Worm (Caenorhabditis elegans) whole organism, mixed stage, embryonic: ENCODE data around the gene W04H10.5.
"Not testable (repeated sequence)": the region's sequence is repeated elsewhere in the genome, so short reads cannot be mapped to it uniquely, and the experiment has no call there.

Source experiments
- M03D4.4 ChIP-seq: sonication (generic microtip); optimal IDR thresholded peaks from 2 replicates; lab custom pipeline; 2017; ENCODE audit warnings: mild to moderate bottlenecking, missing genetic modification characterization, missing compliant biosample characterization
- bed-3 ChIP-seq: fragments of 200-800 bp; sonication (Bioruptor generic); optimal IDR thresholded peaks from 3 replicates; lab custom pipeline; 2018; ENCODE audit warnings: mild to moderate bottlenecking, missing genetic modification characterization, moderate library complexity, missing compliant biosample characterization
- blmp-1 ChIP-seq: fragments of 150-350 bp; optimal IDR thresholded peaks from 2 replicates; lab custom pipeline; 2014; ENCODE audit warnings: missing biosample characterization, missing genetic modification characterization
- ceh-39 ChIP-seq: fragments of 150-350 bp; optimal IDR thresholded peaks from 2 replicates; lab custom pipeline; 2014; ENCODE audit warnings: missing biosample characterization, missing genetic modification characterization
- ceh-43 ChIP-seq: fragments of 200-800 bp; sonication (Bioruptor generic); optimal IDR thresholded peaks from 2 replicates; lab custom pipeline; 2018; ENCODE audit warnings: mild to moderate bottlenecking, missing genetic modification characterization, moderate library complexity, missing compliant biosample characterization
- ceh-83 ChIP-seq: fragments of 200-800 bp; sonication (Bioruptor generic); optimal IDR thresholded peaks from 2 replicates; lab custom pipeline; 2018; ENCODE audit warnings: mild to moderate bottlenecking, missing genetic modification characterization, missing compliant biosample characterization
- ces-1 ChIP-seq: fragments of 150-350 bp; optimal IDR thresholded peaks from 2 replicates; lab custom pipeline; 2014; ENCODE audit warnings: missing biosample characterization, missing genetic modification reagents, missing genetic modification characterization
- cnd-1 ChIP-seq: fragments of 200-800 bp; sonication (Bioruptor generic); optimal IDR thresholded peaks from 2 replicates; lab custom pipeline; 2018; ENCODE audit warnings: mild to moderate bottlenecking, missing genetic modification characterization, missing compliant biosample characterization
- drap-1 ChIP-seq: fragments of 200-800 bp; sonication (Bioruptor generic); optimal IDR thresholded peaks from 3 replicates; lab custom pipeline; 2018; ENCODE audit warnings: mild to moderate bottlenecking, missing genetic modification characterization, missing compliant biosample characterization
- elt-1 ChIP-seq: sonication (generic microtip); optimal IDR thresholded peaks from 2 replicates; lab custom pipeline; 2017; ENCODE audit warnings: missing genetic modification characterization, mild to moderate bottlenecking, missing compliant biosample characterization, antibody characterized with exemption, moderate library complexity, borderline replicate concordance; ENCODE audit not compliant: insufficient read depth
- elt-3 ChIP-seq: fragments of 150-350 bp; optimal IDR thresholded peaks from 2 replicates; lab custom pipeline; 2014; ENCODE audit warnings: missing biosample characterization, missing genetic modification characterization
- flh-1 ChIP-seq: fragments of 200-800 bp; sonication (Bioruptor generic); optimal IDR thresholded peaks from 2 replicates; lab custom pipeline; 2018; ENCODE audit warnings: mild to moderate bottlenecking, missing genetic modification characterization, moderate library complexity, missing compliant biosample characterization
- ham-2 ChIP-seq: fragments of 200-800 bp; sonication (Bioruptor generic); optimal IDR thresholded peaks from 2 replicates; lab custom pipeline; 2018; ENCODE audit warnings: mild to moderate bottlenecking, missing genetic modification characterization, missing compliant biosample characterization
- hlh-1 ChIP-seq: fragments of 150-350 bp; optimal IDR thresholded peaks from 2 replicates; lab custom pipeline; 2014; ENCODE audit warnings: missing biosample characterization, missing genetic modification reagents, missing genetic modification characterization
- lin-13 ChIP-seq: fragments of 150-350 bp; optimal IDR thresholded peaks from 2 replicates; lab custom pipeline; 2014; ENCODE audit warnings: missing biosample characterization, missing genetic modification characterization
- lin-32 ChIP-seq: fragments of 200-800 bp; sonication (Bioruptor generic); optimal IDR thresholded peaks from 2 replicates; lab custom pipeline; 2018; ENCODE audit warnings: mild to moderate bottlenecking, missing genetic modification characterization, missing compliant biosample characterization
- lsy-2 ChIP-seq: fragments of 150-350 bp; optimal IDR thresholded peaks from 2 replicates; lab custom pipeline; 2014; ENCODE audit warnings: missing biosample characterization, missing genetic modification characterization
- mab-5 ChIP-seq: fragments of 150-350 bp; optimal IDR thresholded peaks from 2 replicates; lab custom pipeline; 2014; ENCODE audit warnings: missing biosample characterization, missing genetic modification characterization
- mep-1 ChIP-seq: fragments of 150-350 bp; optimal IDR thresholded peaks from 2 replicates; lab custom pipeline; 2017; ENCODE audit warnings: missing biosample characterization, missing genetic modification reagents, missing genetic modification characterization, inconsistent platforms
- mls-2 ChIP-seq: sonication (generic microtip); optimal IDR thresholded peaks from 2 replicates; lab custom pipeline; 2016; ENCODE audit warnings: mild to moderate bottlenecking, missing genetic modification characterization, moderate library complexity, missing compliant biosample characterization
- nhr-12 ChIP-seq: fragments of 150-350 bp; optimal IDR thresholded peaks from 2 replicates; lab custom pipeline; 2014; ENCODE audit warnings: missing biosample characterization, missing genetic modification characterization
- nhr-2 ChIP-seq: fragments of 150-350 bp; optimal IDR thresholded peaks from 2 replicates; lab custom pipeline; 2014; ENCODE audit warnings: missing biosample characterization, missing genetic modification characterization
- nhr-237 ChIP-seq: fragments of 150-350 bp; optimal IDR thresholded peaks from 2 replicates; lab custom pipeline; 2014; ENCODE audit warnings: missing biosample characterization, missing genetic modification characterization
- nhr-28 ChIP-seq: fragments of 150-350 bp; optimal IDR thresholded peaks from 2 replicates; lab custom pipeline; 2014; ENCODE audit warnings: missing biosample characterization, missing genetic modification characterization
- nhr-76 ChIP-seq: sonication (generic microtip); optimal IDR thresholded peaks from 2 replicates; lab custom pipeline; 2017; ENCODE audit warnings: missing biosample characterization, missing genetic modification characterization
- pha-4 ChIP-seq: fragments of 150-350 bp; optimal IDR thresholded peaks from 2 replicates; lab custom pipeline; 2018; ENCODE audit warnings: missing biosample characterization, missing genetic modification reagents, missing genetic modification characterization
- sem-2 ChIP-seq: fragments of 200-800 bp; sonication (Bioruptor generic); optimal IDR thresholded peaks from 2 replicates; lab custom pipeline; 2018; ENCODE audit warnings: mild to moderate bottlenecking, missing genetic modification characterization, missing compliant biosample characterization
- snpc-4 ChIP-seq: fragments of 150-350 bp; optimal IDR thresholded peaks from 2 replicates; lab custom pipeline; 2014; ENCODE audit warnings: missing biosample characterization, missing genetic modification characterization
- sptf-1 ChIP-seq: sonication (generic microtip); optimal IDR thresholded peaks from 2 replicates; lab custom pipeline; 2017; ENCODE audit warnings: mild to moderate bottlenecking, missing genetic modification characterization, moderate library complexity, missing compliant biosample characterization
- tbx-8 ChIP-seq: fragments of 200-800 bp; sonication (Bioruptor generic); optimal IDR thresholded peaks from 2 replicates; lab custom pipeline; 2018; ENCODE audit warnings: mild to moderate bottlenecking, missing genetic modification characterization, moderate library complexity, missing compliant biosample characterization
- unc-120 ChIP-seq: sonication (generic microtip); optimal IDR thresholded peaks from 2 replicates; lab custom pipeline; 2017; ENCODE audit warnings: missing genetic modification characterization, missing compliant biosample characterization; ENCODE audit not compliant: poor library complexity, severe bottlenecking
- unc-39 ChIP-seq: fragments of 150-350 bp; optimal IDR thresholded peaks from 2 replicates; lab custom pipeline; 2014; ENCODE audit warnings: missing biosample characterization, missing genetic modification characterization
- unc-62 ChIP-seq: fragments of 150-350 bp; optimal IDR thresholded peaks from 2 replicates; lab custom pipeline; 2014; ENCODE audit warnings: missing biosample characterization, missing genetic modification reagents, missing genetic modification characterization
- zip-8 ChIP-seq: fragments of 150-350 bp; optimal IDR thresholded peaks from 2 replicates; lab custom pipeline; 2014; ENCODE audit warnings: missing biosample characterization, missing genetic modification characterization
- ztf-11 ChIP-seq: fragments of 150-350 bp; optimal IDR thresholded peaks from 2 replicates; lab custom pipeline; 2014; ENCODE audit warnings: missing biosample characterization, missing genetic modification characterization

The W04H10.5 gene

ce11 chrII:612361-612760 is 6.2 kb downstream of the W04H10.5 start, which contains the start of gene clec-118:
clec-118 (minus strand) TSS chrII:612461.
- TF ChIP-seq tbx-8 (GFP tag; lab: Kevin White, UChicago); ceh-39 (tag; lab: Kevin White, UChicago); nhr-12 (tag; lab: Kevin White, UChicago): not testable (repeated sequence)

- no peak for TF ChIP-seq ces-1 (GFP tag; lab: Kevin White, UChicago)
- no peak for TF ChIP-seq hlh-1 (tag; lab: Kevin White, UChicago)
- no peak for TF ChIP-seq zip-8 (tag; lab: Kevin White, UChicago)
- TF ChIP-seq sptf-1, result no peak
- TF ChIP-seq elt-3 (tag; lab: Kevin White, UChicago), result no peak
- TF ChIP-seq nhr-237, result no peak
- no peak for TF ChIP-seq ceh-39 (tag; lab: Kevin White, UChicago)
- no peak for TF ChIP-seq unc-39 (tag; lab: Kevin White, UChicago)
- no peak for TF ChIP-seq unc-120 (tag; lab: Kevin White, UChicago)
- TF ChIP-seq mab-5, result no peak
These were observed 8.6 kb downstream of the W04H10.5 start for ce11 chrII:614701-615100.

ce11 chrII:621141-621540 is 15.0 kb downstream of the W04H10.5 start:
- no peak for TF ChIP-seq flh-1 (GFP tag; lab: Kevin White, UChicago)
- no peak for TF ChIP-seq mab-5

- TF ChIP-seq mab-5 (no peak), unc-62 (peak; percentile 17), pha-4 (peak; percentile 39), lin-13 (no peak), sem-2 (GFP tag; lab: Kevin White, UChicago) (no peak), cnd-1 (tag; lab: Kevin White, UChicago) (no peak), mls-2 (no peak), nhr-28 (tag; lab: Kevin White, UChicago) (no peak), mep-1 (tag; lab: Kevin White, UChicago) (peak; percentile 66), ceh-83 (GFP tag; lab: Kevin White, UChicago) (no peak), bed-3 (no peak), elt-1 (tag; lab: Kevin White, UChicago) (no peak), sptf-1 (peak; percentile 10), hlh-1 (tag; lab: Kevin White, UChicago) (peak; percentile 39), blmp-1 (no peak), drap-1 (GFP tag; lab: Kevin White, UChicago) (no peak), nhr-237 (no peak), unc-39 (tag; lab: Kevin White, UChicago) (no peak), unc-120 (tag; lab: Kevin White, UChicago) (peak; percentile 83), ceh-43 (no peak), M03D4.4 (no peak), ceh-39 (tag; lab: Kevin White, UChicago) (no peak), nhr-76 (tag; lab: Kevin White, UChicago) (no peak), snpc-4 (no peak), ham-2 (GFP tag; lab: Kevin White, UChicago) (no peak), tbx-8 (GFP tag; lab: Kevin White, UChicago) (no peak), nhr-12 (tag; lab: Kevin White, UChicago) (no peak), flh-1 (GFP tag; lab: Kevin White, UChicago) (no peak), nhr-2 (no peak), ztf-11 (tag; lab: Kevin White, UChicago) (no peak), lin-32 (GFP tag; lab: Kevin White, UChicago) (peak; percentile 81), ces-1 (GFP tag; lab: Kevin White, UChicago) (peak; percentile 61), lsy-2 (tag; lab: Kevin White, UChicago) (no peak), elt-3 (tag; lab: Kevin White, UChicago) (no peak), zip-8 (tag; lab: Kevin White, UChicago) (no peak)
These were observed 16.3 kb downstream of the W04H10.5 start for ce11 chrII:622478-622877.
